Worm (Caenorhabditis elegans) whole organism, L4 larva: ENCODE measurements around the gene F54E7.6.
A peak's percentile ranks its signal among the peaks of the same experiment; 100 is the strongest.

Experiments used
- D1046.2 ChIP-seq: fragments of 200-800 bp; sonication (Bioruptor generic); IDR thresholded peaks from 2 replicates; pipeline ENCODE4 v1.3.6; 2022; ENCODE audit warnings: missing genetic modification characterization, missing compliant biosample characterization
- F10B5.3 ChIP-seq: sonication (generic microtip); optimal IDR thresholded peaks from 2 replicates; lab custom pipeline; 2016; ENCODE audit warnings: mild to moderate bottlenecking, missing genetic modification characterization, missing compliant biosample characterization
- F44E2.7 ChIP-seq: fragments of 200-800 bp; sonication (Bioruptor generic); IDR thresholded peaks from 2 replicates; pipeline ENCODE4 v2.1.2; 2022; ENCODE audit warnings: missing genetic modification characterization, missing compliant biosample characterization
- F49E8.2 ChIP-seq: sonication (generic microtip); optimal IDR thresholded peaks from 2 replicates; lab custom pipeline; 2016; ENCODE audit warnings: missing compliant biosample characterization, mild to moderate bottlenecking, missing genetic modification characterization, borderline replicate concordance
- R02D3.7 ChIP-seq: fragments of 150-350 bp; sonication (generic microtip); optimal IDR thresholded peaks from 3 replicates; lab custom pipeline; 2014; ENCODE audit warnings: missing biosample characterization, missing genetic modification characterization
- Y5F2A.4 ChIP-seq: fragments of 200-800 bp; sonication (Bioruptor generic); optimal IDR thresholded peaks from 2 replicates; lab custom pipeline; 2018; ENCODE audit warnings: mild to moderate bottlenecking, missing genetic modification characterization, missing compliant biosample characterization
- ZK337.2 ChIP-seq: fragments of 200-800 bp; sonication (Bioruptor generic); IDR thresholded peaks from 2 replicates; pipeline ENCODE4 v1.3.6; 2022; ENCODE audit warnings: missing genetic modification reagents, missing genetic modification characterization, missing compliant biosample characterization
- ZK546.5 ChIP-seq, 2 experiments: sonication (generic microtip); optimal IDR thresholded peaks; 2 replicates each; lab custom pipeline; 2017; ENCODE audit warnings: missing biosample characterization in 2 of 2, missing genetic modification characterization in 2 of 2
- aha-1 ChIP-seq: fragments of 150-350 bp; peaks from one replicate; lab custom pipeline; 2014; ENCODE audit warnings: missing biosample characterization, missing genetic modification characterization
- aly-2 ChIP-seq: sonication (generic microtip); optimal IDR thresholded peaks from 2 replicates; lab custom pipeline; 2018; ENCODE audit warnings: missing biosample characterization, missing genetic modification characterization
- ceh-82 ChIP-seq: sonication (generic microtip); optimal IDR thresholded peaks from 2 replicates; lab custom pipeline; 2017; ENCODE audit warnings: missing biosample characterization, missing genetic modification characterization
- daf-16 ChIP-seq, 3 experiments: sonication (generic microtip); optimal IDR thresholded peaks; 2 replicates each; lab custom pipeline; 2016 to 2017; ENCODE audit warnings: missing genetic modification characterization in 3 of 3, missing genetic modification reagents in 3 of 3, mild to moderate bottlenecking in 2 of 3, missing compliant biosample characterization in 2 of 3, missing biosample characterization in 1 of 3, moderate library complexity in 1 of 3
- daf-19 ChIP-seq: fragments of 200-800 bp; sonication (Bioruptor generic); conservative IDR thresholded peaks from 2 replicates; pipeline ENCODE4 v1.3.6; 2022; ENCODE audit warnings: missing genetic modification characterization, missing compliant biosample characterization
- dmd-6 ChIP-seq: fragments of 200-800 bp; sonication (Bioruptor generic); IDR thresholded peaks from 2 replicates; pipeline ENCODE4 v1.3.6; 2022; ENCODE audit warnings: missing genetic modification reagents, missing genetic modification characterization, missing compliant biosample characterization
- dmd-9 ChIP-seq: fragments of 200-800 bp; sonication (Bioruptor generic); IDR thresholded peaks from 2 replicates; pipeline ENCODE4 v1.3.6; 2022; ENCODE audit warnings: missing genetic modification reagents, missing genetic modification characterization, missing compliant biosample characterization
- dpl-1 ChIP-seq: fragments of 150-350 bp; optimal IDR thresholded peaks from 2 replicates; lab custom pipeline; 2014; ENCODE audit warnings: missing biosample characterization, missing genetic modification reagents, missing genetic modification characterization
- duxl-1 ChIP-seq: sonication (generic microtip); optimal IDR thresholded peaks from 2 replicates; lab custom pipeline; 2016; ENCODE audit warnings: mild to moderate bottlenecking, missing genetic modification characterization, moderate library complexity, missing compliant biosample characterization; ENCODE audit not compliant: poor library complexity
- lim-7 ChIP-seq: fragments of 200-800 bp; sonication (Bioruptor generic); IDR thresholded peaks from 2 replicates; pipeline ENCODE4 v1.3.6; 2022; ENCODE audit warnings: missing genetic modification characterization, missing compliant biosample characterization
- lin-13 ChIP-seq: fragments of 150-350 bp; optimal IDR thresholded peaks from 2 replicates; lab custom pipeline; 2014; ENCODE audit warnings: missing biosample characterization, missing genetic modification reagents, missing genetic modification characterization
- lin-15B ChIP-seq: fragments of 150-350 bp; sonication (generic microtip); optimal IDR thresholded peaks from 3 replicates; lab custom pipeline; 2014; ENCODE audit warnings: missing biosample characterization, missing genetic modification characterization
- lsy-2 ChIP-seq, 2 experiments: fragments of 150-350 bp in 1 of 2; sonication (generic microtip) in 1 of 2; optimal IDR thresholded peaks; 2 replicates each; lab custom pipeline; 2014 to 2017; ENCODE audit warnings: missing biosample characterization in 2 of 2, missing genetic modification characterization in 2 of 2
- madf-9 ChIP-seq: fragments of 200-800 bp; sonication (Bioruptor generic); conservative IDR thresholded peaks from 2 replicates; pipeline ENCODE4 v1.3.6; 2022; ENCODE audit warnings: missing genetic modification reagents, missing genetic modification characterization, missing compliant biosample characterization
- mdt-29 ChIP-seq: fragments of 200-800 bp; sonication (Bioruptor generic); IDR thresholded peaks from 2 replicates; pipeline ENCODE4 v1.3.6; 2022; ENCODE audit warnings: missing genetic modification reagents, missing genetic modification characterization, missing compliant biosample characterization
- mxl-2 ChIP-seq: fragments of 200-800 bp; sonication (Bioruptor generic); conservative IDR thresholded peaks from 2 replicates; pipeline ENCODE4 v1.3.6; 2022; ENCODE audit warnings: missing genetic modification reagents, missing genetic modification characterization, missing compliant biosample characterization
- nhr-10 ChIP-seq: fragments of 150-350 bp; optimal IDR thresholded peaks from 2 replicates; lab custom pipeline; 2014; ENCODE audit warnings: missing biosample characterization, missing genetic modification characterization
- nhr-111 ChIP-seq: fragments of 200-800 bp; sonication (Bioruptor generic); optimal IDR thresholded peaks from 2 replicates; lab custom pipeline; 2018; ENCODE audit warnings: mild to moderate bottlenecking, missing genetic modification characterization, missing compliant biosample characterization
- nhr-28 ChIP-seq: fragments of 150-350 bp; optimal IDR thresholded peaks from 2 replicates; lab custom pipeline; 2014; ENCODE audit warnings: missing biosample characterization, missing genetic modification characterization
- nhr-41 ChIP-seq: fragments of 200-800 bp; sonication (Bioruptor generic); IDR thresholded peaks from 2 replicates; pipeline ENCODE4 v1.3.6; 2022; ENCODE audit warnings: missing genetic modification reagents, missing genetic modification characterization, missing compliant biosample characterization
- nhr-42 ChIP-seq: fragments of 200-800 bp; sonication (Bioruptor generic); IDR thresholded peaks from 2 replicates; pipeline ENCODE4 v1.3.6; 2022; ENCODE audit warnings: missing genetic modification characterization, missing compliant biosample characterization
- nhr-6 ChIP-seq: fragments of 150-350 bp; optimal IDR thresholded peaks from 2 replicates; lab custom pipeline; 2014; ENCODE audit warnings: missing biosample characterization, missing genetic modification characterization
- nhr-77 ChIP-seq: fragments of 150-350 bp; optimal IDR thresholded peaks from 2 replicates; lab custom pipeline; 2014; ENCODE audit warnings: missing biosample characterization, missing genetic modification characterization
- pqm-1 ChIP-seq: sonication (generic microtip); optimal IDR thresholded peaks from 2 replicates; lab custom pipeline; 2017; ENCODE audit warnings: missing biosample characterization, missing genetic modification characterization
- rbr-2 ChIP-seq: sonication (generic microtip); optimal IDR thresholded peaks from 2 replicates; lab custom pipeline; 2016; ENCODE audit warnings: missing genotype, missing genetic modification characterization, missing compliant biosample characterization
- set-16 ChIP-seq: fragments of 200-800 bp; sonication (Bioruptor generic); IDR thresholded peaks from 2 replicates; pipeline ENCODE4 v1.3.6; 2022; ENCODE audit warnings: missing genetic modification reagents, missing genetic modification characterization, missing compliant biosample characterization
- spr-1 ChIP-seq: sonication (generic microtip); optimal IDR thresholded peaks from 2 replicates; lab custom pipeline; 2016; ENCODE audit warnings: mild to moderate bottlenecking, missing genetic modification characterization, missing compliant biosample characterization
- tag-97 ChIP-seq: fragments of 200-800 bp; sonication (Bioruptor generic); IDR thresholded peaks from 2 replicates; pipeline ENCODE4 v1.3.6; 2022; ENCODE audit warnings: missing genetic modification characterization, missing compliant biosample characterization
- tra-1 ChIP-seq: fragments of 200-800 bp; sonication (Bioruptor generic); IDR thresholded peaks from 2 replicates; pipeline ENCODE4 v1.3.6; 2022; ENCODE audit warnings: missing genetic modification reagents, missing genetic modification characterization, missing compliant biosample characterization
- unc-39 ChIP-seq: sonication (generic microtip); optimal IDR thresholded peaks from 2 replicates; lab custom pipeline; 2017; ENCODE audit warnings: missing biosample characterization, missing genetic modification characterization
- zip-11 ChIP-seq: fragments of 200-800 bp; sonication (Bioruptor generic); IDR thresholded peaks from 2 replicates; pipeline ENCODE4 v1.3.6; 2022; ENCODE audit warnings: missing genetic modification characterization, missing compliant biosample characterization
- zip-2 ChIP-seq: fragments of 150-350 bp; optimal IDR thresholded peaks from 2 replicates; lab custom pipeline; 2014; ENCODE audit warnings: missing biosample characterization, missing genetic modification characterization
- ztf-7 ChIP-seq: fragments of 150-350 bp; optimal IDR thresholded peaks from 2 replicates; lab custom pipeline; 2014; ENCODE audit warnings: missing biosample characterization, missing genetic modification characterization

The F54E7.6 gene

DNA sequence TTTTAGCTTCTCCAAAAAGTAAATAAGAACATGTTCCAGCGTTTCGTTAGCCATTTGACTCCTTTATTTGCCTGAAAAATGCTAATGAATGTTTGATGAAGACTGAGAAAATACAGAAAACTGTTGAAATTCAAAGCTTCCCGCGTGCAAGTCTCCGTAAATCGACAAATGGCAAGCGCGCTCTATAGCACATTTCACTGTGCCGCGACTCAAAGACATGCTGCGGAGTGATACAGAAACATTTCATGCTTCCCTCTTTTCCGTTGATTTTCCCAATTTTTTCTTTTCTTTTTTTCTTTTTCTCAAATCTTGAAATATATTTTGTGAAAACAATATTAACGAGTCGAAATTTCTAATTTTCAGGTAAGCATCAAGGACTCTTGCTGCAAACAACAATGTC is 18.1 kb upstream of the F54E7.6 start, which contains the start of the genes ska-3 and rps-12 (continued):
- TF ChIP-seq aly-2 (tag; lab: Kevin White, UChicago) (no peak), nhr-77 (tag; lab: Kevin White, UChicago) (peak; percentile 99), madf-9 (peak; percentile 93), nhr-42 (peak; percentile 96), dpl-1 (GFP tag; lab: Kevin White, UChicago) (peak; percentile 99), tra-1 (GFP tag; lab: Robert Waterston, UW) (peak; percentile 95), lim-7 (GFP tag; lab: Robert Waterston, UW) (0 out of 2 replicates have a peak, but pooled peaks have one; percentile 4), ceh-82 (tag; lab: Kevin White, UChicago) (no peak), daf-19 (GFP tag; lab: Robert Waterston, UW) (peak; percentile 79; the same call in 1 of the 2 replicates), ZK337.2 (GFP tag; lab: Robert Waterston, UW) (peak; percentile 75; the same call in 1 of the 2 replicates), mdt-29 (GFP tag; lab: Robert Waterston, UW) (peak; percentile 90), nhr-41 (GFP tag; lab: Robert Waterston, UW) (0 out of 2 replicates have a peak, but pooled peaks have one; percentile 62), mxl-2 (GFP tag; lab: Robert Waterston, UW) (peak; percentile 69), F10B5.3 (tag; lab: Kevin White, UChicago) (peak; percentile 72), F49E8.2 (tag; lab: Kevin White, UChicago) (peak; percentile 52), ztf-7 (tag; lab: Kevin White, UChicago) (peak; percentile 93), zip-11 (no peak), nhr-10 (tag; lab: Kevin White, UChicago) (peak; percentile 65), lin-15B (tag; lab: Kevin White, UChicago) (peak; percentile 97), spr-1 (tag; lab: Kevin White, UChicago) (peak; percentile 94), daf-16 (GFP tag; optimal IDR thresholded peaks at IDR 0.05; lab: Kevin White, UChicago) (peak in 1 of 2 experiments; percentile 80), daf-16 (tag; optimal IDR thresholded peaks at IDR 0.05; lab: Kevin White, UChicago) (peak; percentile 91), duxl-1 (peak; percentile 96), F44E2.7 (GFP tag; lab: Robert Waterston, UW) (no peak), Y5F2A.4 (GFP tag; lab: Kevin White, UChicago) (peak; percentile 48), aha-1 (peak; percentile 100), nhr-111 (GFP tag; lab: Kevin White, UChicago) (no peak), zip-2 (peak; percentile 88), dmd-6 (GFP tag; lab: Robert Waterston, UW) (peak; percentile 98), tag-97 (no peak), lin-13 (peak; percentile 97), pqm-1 (peak; percentile 74)

DNA sequence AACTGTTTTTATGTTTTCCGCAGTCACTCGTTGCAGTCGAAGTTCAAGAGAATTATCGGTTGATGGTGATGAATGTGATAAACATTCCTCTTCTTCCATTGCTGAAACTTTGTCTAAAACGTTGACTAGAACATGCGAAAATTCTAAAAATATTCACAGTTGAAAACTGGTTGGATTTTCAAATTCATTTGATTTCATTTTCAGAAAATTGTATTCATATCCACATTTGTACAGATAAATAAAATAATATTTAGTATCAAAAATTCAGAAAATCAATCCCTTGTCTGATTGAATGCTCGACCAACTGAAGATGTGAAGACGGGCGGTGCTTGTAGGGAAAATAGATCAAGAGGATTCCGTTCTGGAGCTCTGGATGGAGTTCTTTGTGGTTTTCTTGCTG is 16.9 kb upstream of the F54E7.6 start, which contains the start of gene F54E7.9:
Gene F54E7.9, minus strand, starts transcription at position 101 of the 400 bp plus-strand sequence.
- no peak for TF ChIP-seq R02D3.7
- no peak for TF ChIP-seq set-16 (GFP tag; lab: Robert Waterston, UW)
- TF ChIP-seq unc-39 (tag; lab: Kevin White, UChicago) = no peak

ce11 chrIII:5675384-5675984 is 14.6 kb upstream of the F54E7.6 start:
- TF ChIP-seq rbr-2 (tag; lab: Kevin White, UChicago) (no peak), zip-2 (no peak), ZK546.5 (tag; optimal IDR thresholded peaks at IDR 0.05; lab: Kevin White, UChicago) (no peak), nhr-28 (tag; lab: Kevin White, UChicago) (no peak), D1046.2 (GFP tag; lab: Robert Waterston, UW) (0 out of 2 replicates have a peak, but pooled peaks have one; percentile 6), dpl-1 (GFP tag; lab: Kevin White, UChicago) (no peak), lsy-2 (tag; optimal IDR thresholded peaks at IDR 0.05; lab: Kevin White, UChicago) (no peak), set-16 (GFP tag; lab: Robert Waterston, UW) (peak; percentile 92), aha-1 (peak; percentile 52), dmd-9 (GFP tag; lab: Robert Waterston, UW) (no peak), nhr-6 (tag; lab: Kevin White, UChicago) (no peak), F49E8.2 (tag; lab: Kevin White, UChicago) (no peak), nhr-42 (no peak), R02D3.7 (no peak)
